Worm (Caenorhabditis elegans) whole organism, dauer: ENCODE results near the gene acp-4.

Source experiments
- unc-62 ChIP-seq: sonication (generic microtip); optimal IDR thresholded peaks from 2 replicates; lab custom pipeline; 2017; ENCODE audit warnings: missing biosample characterization, missing genetic modification reagents, missing genetic modification characterization

acp-4 gene

ce11 chrII:8456681-8457389, 21.9 kb upstream of the acp-4 start:
- TF ChIP-seq unc-62 (GFP tag; lab: Kevin White, UChicago) = no peak

DNA sequence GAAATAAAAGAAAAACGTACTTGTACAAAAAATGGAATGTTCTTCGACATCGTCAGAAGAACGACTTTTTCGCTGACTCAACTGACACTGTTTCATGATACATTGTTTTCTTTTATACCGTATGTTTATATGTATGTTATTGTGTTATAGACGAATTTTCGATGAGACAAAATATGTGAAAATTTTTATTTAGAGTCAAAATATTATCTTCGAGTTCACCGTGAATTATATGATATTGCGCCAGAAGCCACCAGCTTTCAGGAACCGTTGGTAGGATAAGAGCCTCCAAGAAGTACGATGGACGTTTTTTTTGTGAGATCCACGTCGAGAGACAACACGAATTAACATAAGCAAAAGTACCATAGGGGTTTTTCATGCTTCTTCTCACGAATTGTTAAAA, 21.2 kb upstream of the acp-4 start, which contains the start of gene F22B5.6:
TSS of gene F22B5.6 (minus strand) at position 101 of the 400 bp plus-strand sequence.
- no peak for TF ChIP-seq unc-62 (GFP tag; lab: Kevin White, UChicago)

- no peak for TF ChIP-seq unc-62 (GFP tag; lab: Kevin White, UChicago)
Observed at ce11 chrII:8454513-8454912, 19.6 kb upstream of the acp-4 start, which contains the start of gene F22B5.5. Gene F22B5.5 (minus strand): TSS chrII:8454613.

DNA sequence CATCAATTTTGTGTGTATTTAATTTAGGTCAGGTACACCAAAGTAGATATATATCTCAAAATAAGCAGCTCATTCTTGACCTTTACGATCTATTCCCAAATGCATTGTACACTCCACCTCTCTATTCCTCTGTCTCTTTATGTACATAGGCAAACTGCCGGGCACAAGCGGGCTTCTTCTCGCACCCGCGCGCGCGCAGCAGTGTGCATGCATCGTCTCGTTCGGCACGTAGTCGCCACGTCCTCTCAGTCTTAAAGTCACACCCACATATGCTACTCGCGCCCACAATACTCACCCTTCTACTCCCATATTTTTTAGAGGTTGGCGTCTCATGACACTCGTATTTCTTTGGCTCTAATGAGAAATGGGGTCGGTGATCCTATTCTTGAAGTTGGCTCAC, 16.5 kb upstream of the acp-4 start:
- TF ChIP-seq unc-62 (GFP tag; lab: Kevin White, UChicago) = no peak

DNA sequence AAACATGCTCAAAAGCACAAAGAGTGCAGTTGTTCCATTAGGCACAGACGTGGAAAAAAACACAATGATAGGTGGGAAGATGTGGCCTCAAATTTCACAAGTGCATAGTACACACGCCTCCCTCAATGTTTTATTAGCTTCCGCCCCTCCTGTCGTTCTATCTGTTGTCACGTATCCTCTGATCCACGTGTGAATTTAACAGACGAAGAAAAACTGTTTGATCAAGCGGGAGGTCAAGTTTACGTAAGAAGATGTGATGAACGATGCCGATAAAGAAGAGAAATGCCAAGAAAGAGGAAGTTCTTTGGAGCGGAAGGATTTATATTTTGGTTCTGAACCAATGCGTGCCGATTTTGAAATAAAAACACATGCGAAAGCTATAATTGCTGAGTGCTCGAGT, 15.8 kb upstream of the acp-4 start:
- TF ChIP-seq unc-62 (GFP tag; lab: Kevin White, UChicago) = no peak

DNA sequence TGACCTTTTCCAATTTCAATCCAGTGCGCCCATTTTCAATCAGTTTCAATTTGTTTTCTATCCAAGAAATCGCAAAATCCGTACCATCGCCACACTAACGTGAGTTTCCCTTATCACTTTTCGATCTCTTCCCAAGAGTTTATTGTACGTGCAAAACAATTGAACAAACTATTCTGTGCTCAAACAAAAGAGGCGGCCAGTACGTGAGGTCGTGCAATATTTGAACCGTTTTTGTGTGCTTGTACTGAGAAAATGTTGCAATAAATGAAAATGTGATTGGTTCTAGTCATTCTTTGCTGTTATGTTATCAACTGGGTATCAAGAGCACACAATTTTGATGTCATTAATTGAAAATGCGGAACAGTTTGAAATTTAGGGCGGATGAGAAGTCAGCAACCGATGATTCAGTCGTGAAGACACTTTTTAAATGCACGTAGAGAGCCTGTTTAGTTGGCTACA, 14.8 kb upstream of the acp-4 start, which contains the start of gene F22B5.4:
TSS of gene F22B5.4 (plus strand) at position 51 of the 459 bp plus-strand sequence.
- no peak for TF ChIP-seq unc-62 (GFP tag; lab: Kevin White, UChicago)

DNA sequence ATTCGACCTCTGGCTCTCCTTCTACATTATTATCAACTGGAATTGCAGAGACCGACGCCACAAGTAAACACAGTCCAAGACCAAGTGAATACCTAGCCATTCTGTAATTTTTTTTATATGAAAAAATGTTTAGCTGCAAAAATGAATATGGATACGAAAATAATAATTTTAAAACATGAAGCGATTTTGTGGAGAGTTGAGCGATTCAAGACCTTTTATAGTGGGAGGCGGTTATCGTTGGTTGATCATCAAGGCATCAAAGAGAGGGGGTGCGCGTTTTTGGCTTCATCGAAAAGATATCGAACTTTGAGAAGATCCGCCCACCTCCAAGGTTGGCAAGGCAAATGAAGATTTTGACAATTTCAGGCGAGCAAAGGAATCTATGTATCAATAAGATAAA, 11.8 kb upstream of the acp-4 start, which contains the start of gene cut-3:
TSS of gene cut-3 (minus strand) at position 101 of the 400 bp plus-strand sequence.
- TF ChIP-seq unc-62 (GFP tag; lab: Kevin White, UChicago) = no peak

DNA sequence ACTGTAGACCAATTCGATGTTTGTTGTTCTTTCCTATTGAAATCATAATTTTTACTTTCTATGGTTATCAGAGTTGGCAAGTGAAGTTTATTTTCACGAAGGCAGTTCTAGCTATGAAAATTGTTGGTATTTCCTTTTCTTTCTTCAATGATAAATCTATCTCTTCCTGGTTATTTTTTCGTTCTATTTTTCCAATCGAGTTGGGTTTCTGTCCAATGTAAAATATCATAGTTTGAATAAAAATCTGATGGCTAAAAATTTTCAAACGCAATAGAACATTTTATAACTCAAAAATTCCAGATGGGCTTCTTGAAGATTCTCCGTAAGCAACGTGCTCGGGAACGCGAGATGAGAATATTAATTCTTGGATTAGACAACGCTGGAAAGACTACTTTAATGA, 9.1 kb upstream of the acp-4 start, which contains the start of gene evl-20:
TSS of gene evl-20 (plus strand) at position 301 of the 400 bp plus-strand sequence.
- TF ChIP-seq unc-62 (GFP tag; lab: Kevin White, UChicago) = no peak

DNA sequence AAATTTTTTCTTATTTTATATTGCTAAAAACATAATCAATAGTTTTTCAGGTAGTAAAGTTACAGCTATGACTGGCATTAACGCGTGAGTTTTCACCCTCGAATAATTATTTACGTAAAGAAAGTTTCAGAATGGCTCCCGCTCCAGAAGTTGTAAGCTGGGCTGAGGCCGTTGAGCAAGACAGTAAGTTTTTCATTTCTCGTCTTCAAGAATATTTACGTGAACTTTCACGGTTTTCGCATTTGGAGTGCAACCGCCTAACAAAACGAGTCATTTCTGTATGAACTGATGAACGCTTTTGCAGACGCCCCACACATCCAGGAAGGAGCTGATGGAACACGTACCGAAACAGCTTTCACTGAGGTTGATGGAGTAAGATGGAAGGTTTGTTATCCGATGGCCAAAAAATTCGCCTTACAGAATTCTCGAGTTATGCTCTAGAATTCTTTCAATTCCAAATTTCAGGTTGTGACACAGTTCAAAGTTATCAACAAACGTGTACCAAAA, 7.9 kb upstream of the acp-4 start, which contains the start of gene eif-3.G:
TSS of gene eif-3.G (plus strand) at position 51 of the 507 bp plus-strand sequence.
- TF ChIP-seq unc-62 (GFP tag; lab: Kevin White, UChicago) = no peak

ce11 chrII:8442176-8442575, 7.3 kb upstream of the acp-4 start:
- no peak for TF ChIP-seq unc-62 (GFP tag; lab: Kevin White, UChicago)

- no peak for TF ChIP-seq unc-62 (GFP tag; lab: Kevin White, UChicago)
Observed at ce11 chrII:8441519-8441918, 6.6 kb upstream of the acp-4 start.

- TF ChIP-seq unc-62 (GFP tag; lab: Kevin White, UChicago) = no peak
Observed at ce11 chrII:8440792-8441191, 5.9 kb upstream of the acp-4 start.

ce11 chrII:8440097-8440496, 5.2 kb upstream of the acp-4 start:
- no peak for TF ChIP-seq unc-62 (GFP tag; lab: Kevin White, UChicago)

DNA sequence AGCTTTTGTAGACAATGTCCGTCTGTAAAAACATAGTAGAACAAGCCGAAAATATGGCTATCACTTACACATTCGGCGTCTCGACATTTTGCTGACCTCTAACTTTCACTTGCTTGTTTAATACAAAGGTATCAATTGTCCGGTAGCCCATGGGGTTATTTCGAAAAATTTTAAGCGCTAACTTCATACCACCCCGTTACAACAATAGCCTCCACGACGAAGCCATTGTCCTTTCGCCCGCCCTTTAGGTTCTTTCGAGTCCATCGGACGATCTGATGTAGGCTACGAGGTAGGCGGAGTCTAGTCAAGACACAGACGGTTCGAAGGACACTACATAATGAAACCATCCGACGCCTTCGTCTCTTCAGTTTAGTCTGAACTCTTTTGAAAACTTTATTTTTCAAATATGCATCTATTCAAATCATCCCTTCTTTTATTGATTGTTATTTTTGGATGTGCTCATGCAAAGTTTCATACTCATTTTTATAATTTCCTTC, 3.9 kb upstream of the acp-4 start, which contains the start of gene lips-10:
TSS of gene lips-10 (plus strand) at position 378 of the 497 bp plus-strand sequence.
- no peak for TF ChIP-seq unc-62 (GFP tag; lab: Kevin White, UChicago)

ce11 chrII:8437035-8437434, 2.1 kb upstream of the acp-4 start, which contains the start of gene acp-3:
Gene acp-3 (minus strand): TSS chrII:8437135.
- no peak for TF ChIP-seq unc-62 (GFP tag; lab: Kevin White, UChicago)

DNA sequence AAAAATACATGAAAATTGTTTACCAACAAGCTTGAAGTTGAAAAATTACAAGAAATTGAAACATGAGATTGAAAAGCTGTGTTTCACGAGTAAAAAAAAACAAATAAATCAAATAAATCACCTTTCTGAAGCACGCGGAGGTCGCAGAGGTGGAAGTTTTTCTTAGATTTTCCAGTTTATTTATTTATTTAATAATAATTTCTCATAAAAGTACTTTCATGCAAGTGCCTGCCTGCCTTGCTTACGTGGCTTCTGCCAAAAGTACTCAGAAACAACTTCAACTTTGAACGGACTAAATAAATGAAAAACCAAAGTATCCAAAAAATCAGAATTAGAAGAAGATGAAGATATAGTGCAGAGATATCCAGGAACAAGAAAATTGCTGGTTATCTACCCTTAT, 3.0 kb downstream of the acp-4 start, which contains the start of gene acp-2:
TSS of gene acp-2 (minus strand) at position 101 of the 400 bp plus-strand sequence.
- no peak for TF ChIP-seq unc-62 (GFP tag; lab: Kevin White, UChicago)
